Worm (Caenorhabditis elegans): ENCODE results near the gene C43F9.5.

ce11 chrIV:10577600-10577999 lies 12.9 kb downstream of the C43F9.5 start:
- TF ChIP-seq dao-5 (tag; optimal IDR thresholded peaks at IDR 0.05) = no peak
- TF ChIP-seq him-1 (tag; optimal IDR thresholded peaks at IDR 0.05) = no peak
- TF ChIP-seq W03F9.2 (tag; optimal IDR thresholded peaks at IDR 0.05) = no peak
